Worm (Caenorhabditis elegans) whole organism, L2 larva: ENCODE results near the gene cox-16.

Experiments used
- C34F6.9 ChIP-seq: fragments of 150-350 bp; optimal IDR thresholded peaks from 2 replicates; lab custom pipeline; 2014; ENCODE audit warnings: missing biosample characterization, missing genetic modification characterization
- F13H6.1 ChIP-seq: sonication (generic microtip); optimal IDR thresholded peaks from 2 replicates; lab custom pipeline; 2016; ENCODE audit warnings: missing genetic modification characterization, missing compliant biosample characterization
- Y55F3AM.14 ChIP-seq: fragments of 200-800 bp; sonication (Bioruptor generic); optimal IDR thresholded peaks from 2 replicates; lab custom pipeline; 2018; ENCODE audit warnings: mild to moderate bottlenecking, missing genetic modification characterization, missing compliant biosample characterization
- ZK546.5 ChIP-seq: sonication (generic microtip); optimal IDR thresholded peaks from 2 replicates; lab custom pipeline; 2017; ENCODE audit warnings: missing biosample characterization, missing genetic modification characterization
- alr-1 ChIP-seq: fragments of 150-350 bp; optimal IDR thresholded peaks from 2 replicates; lab custom pipeline; 2014; ENCODE audit warnings: missing biosample characterization, missing genetic modification characterization
- ama-1 ChIP-seq: fragments of 150-350 bp; optimal IDR thresholded peaks from 2 replicates; lab custom pipeline; 2018; ENCODE audit warnings: inconsistent platforms
- blmp-1 ChIP-seq: sonication (generic microtip); optimal IDR thresholded peaks from 2 replicates; lab custom pipeline; 2017; ENCODE audit warnings: missing genetic modification characterization, mild to moderate bottlenecking, missing compliant biosample characterization, antibody characterized with exemption, moderate library complexity; ENCODE audit not compliant: insufficient read depth
- ceh-16 ChIP-seq: fragments of 150-350 bp; optimal IDR thresholded peaks from 2 replicates; lab custom pipeline; 2014; ENCODE audit warnings: missing biosample characterization, missing genetic modification characterization
- crh-2 ChIP-seq: sonication (generic microtip); optimal IDR thresholded peaks from 2 replicates; lab custom pipeline; 2017; ENCODE audit warnings: missing biosample characterization, missing genetic modification characterization
- egl-27 ChIP-seq: sonication (generic microtip); optimal IDR thresholded peaks from 3 replicates; lab custom pipeline; 2017; ENCODE audit warnings: missing biosample characterization, missing genetic modification reagents, missing genetic modification characterization
- elt-1 ChIP-seq: fragments of 150-350 bp; optimal IDR thresholded peaks from 2 replicates; lab custom pipeline; 2014; ENCODE audit warnings: missing biosample characterization, missing genetic modification characterization
- fos-1 ChIP-seq: fragments of 150-350 bp; optimal IDR thresholded peaks from 2 replicates; lab custom pipeline; 2014; ENCODE audit warnings: missing biosample characterization, missing genetic modification characterization
- gmeb-1 ChIP-seq: fragments of 150-350 bp; optimal IDR thresholded peaks from 2 replicates; lab custom pipeline; 2014; ENCODE audit warnings: missing biosample characterization, missing genetic modification characterization
- lin-11 ChIP-seq: fragments of 150-350 bp; sonication (generic microtip); optimal IDR thresholded peaks from 2 replicates; lab custom pipeline; 2014; ENCODE audit warnings: missing biosample characterization, missing genetic modification characterization, inconsistent platforms, mixed read lengths
- lin-39 ChIP-seq: fragments of 150-350 bp; optimal IDR thresholded peaks from 2 replicates; lab custom pipeline; 2014; ENCODE audit warnings: missing biosample characterization, missing genetic modification reagents, missing genetic modification characterization
- lsy-2 ChIP-seq, 2 experiments: fragments of 150-350 bp in 1 of 2; sonication (generic microtip) in 1 of 2; optimal IDR thresholded peaks; 2 replicates each; lab custom pipeline; 2014 to 2017; ENCODE audit warnings: missing biosample characterization in 2 of 2, missing genetic modification characterization in 2 of 2
- mab-5 ChIP-seq: fragments of 150-350 bp; optimal IDR thresholded peaks from 2 replicates; lab custom pipeline; 2014; ENCODE audit warnings: missing biosample characterization, missing genetic modification characterization
- nhr-10 ChIP-seq: sonication (generic microtip); optimal IDR thresholded peaks from 2 replicates; lab custom pipeline; 2017; ENCODE audit warnings: missing biosample characterization, missing genetic modification characterization
- nhr-11 ChIP-seq: fragments of 150-350 bp; optimal IDR thresholded peaks from 2 replicates; lab custom pipeline; 2014; ENCODE audit warnings: missing biosample characterization, missing genetic modification characterization
- nhr-129 ChIP-seq: fragments of 150-350 bp; optimal IDR thresholded peaks from 2 replicates; lab custom pipeline; 2014; ENCODE audit warnings: missing biosample characterization, missing genetic modification characterization
- nhr-21 ChIP-seq: fragments of 150-350 bp; optimal IDR thresholded peaks from 2 replicates; lab custom pipeline; 2014; ENCODE audit warnings: missing biosample characterization, missing genetic modification characterization
- nhr-23 ChIP-seq: fragments of 150-350 bp; optimal IDR thresholded peaks from 2 replicates; lab custom pipeline; 2014; ENCODE audit warnings: missing biosample characterization, missing genetic modification reagents, missing genetic modification characterization
- nhr-237 ChIP-seq: fragments of 150-350 bp; optimal IDR thresholded peaks from 2 replicates; lab custom pipeline; 2014; ENCODE audit warnings: missing biosample characterization, missing genetic modification characterization
- nhr-25 ChIP-seq: fragments of 150-350 bp; sonication (generic microtip); optimal IDR thresholded peaks from 3 replicates; lab custom pipeline; 2014; ENCODE audit warnings: missing biosample characterization, missing genetic modification characterization
- peb-1 ChIP-seq: fragments of 150-350 bp; optimal IDR thresholded peaks from 2 replicates; lab custom pipeline; 2014; ENCODE audit warnings: missing biosample characterization, missing genetic modification characterization
- sem-4 ChIP-seq: fragments of 150-350 bp; optimal IDR thresholded peaks from 2 replicates; lab custom pipeline; 2014; ENCODE audit warnings: missing biosample characterization, missing genetic modification reagents, missing genetic modification characterization
- sma-3 ChIP-seq: sonication (generic microtip); optimal IDR thresholded peaks from 2 replicates; lab custom pipeline; 2016; ENCODE audit warnings: missing genetic modification reagents, missing genetic modification characterization, missing compliant biosample characterization
- sma-9 ChIP-seq, 2 experiments: fragments of 150-350 bp in 1 of 2; sonication (generic microtip) in 1 of 2; optimal IDR thresholded peaks; 2 replicates each; lab custom pipeline; 2014 to 2016; ENCODE audit warnings: missing genetic modification characterization in 2 of 2, mild to moderate bottlenecking in 1 of 2, missing biosample characterization in 1 of 2, missing compliant biosample characterization in 1 of 2, missing genetic modification reagents in 1 of 2, moderate library complexity in 1 of 2
- ztf-11 ChIP-seq: sonication (generic microtip); optimal IDR thresholded peaks from 2 replicates; lab custom pipeline; 2017; ENCODE audit warnings: missing biosample characterization, missing genetic modification characterization
- ztf-4 ChIP-seq: fragments of 150-350 bp; optimal IDR thresholded peaks from 2 replicates; lab custom pipeline; 2014; ENCODE audit warnings: missing biosample characterization, missing genetic modification characterization

The cox-16 gene

DNA sequence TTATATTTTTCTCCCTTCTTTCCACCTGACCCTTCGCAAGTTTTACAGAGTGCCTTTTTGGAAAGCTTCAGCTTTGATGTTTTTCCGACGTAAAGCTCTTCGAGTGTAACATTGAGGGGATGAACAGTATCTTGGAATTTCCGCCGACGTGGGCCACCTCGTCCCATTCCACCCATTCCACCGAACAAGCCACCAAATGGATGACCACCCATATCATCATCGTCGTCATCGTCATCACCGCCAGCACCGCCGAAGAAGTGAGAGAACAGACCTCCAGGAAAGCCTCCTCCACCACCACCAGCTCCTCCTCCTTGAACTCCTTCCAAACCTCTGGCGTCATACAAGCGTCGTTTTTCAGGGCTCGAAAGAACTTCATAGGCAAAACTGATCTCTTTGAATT lies 31.7 kb downstream of the cox-16 start:
- no peak for TF ChIP-seq mab-5
- no peak for TF ChIP-seq ztf-11 (tag; lab: Kevin White, UChicago)
- TF ChIP-seq nhr-129 = no peak
- TF ChIP-seq ZK546.5 (tag; lab: Kevin White, UChicago) = no peak
- TF ChIP-seq nhr-25 (tag; lab: Kevin White, UChicago) = no peak
- no peak for TF ChIP-seq blmp-1
- TF ChIP-seq ceh-16 (tag; lab: Kevin White, UChicago) = no peak
- no peak for TF ChIP-seq nhr-23 (tag; lab: Kevin White, UChicago)
- TF ChIP-seq peb-1 (tag; lab: Kevin White, UChicago) = no peak
- TF ChIP-seq gmeb-1 (tag; lab: Kevin White, UChicago) = no peak
- TF ChIP-seq ama-1 (lab: Kevin White, UChicago) = no peak
- TF ChIP-seq Y55F3AM.14 = no peak

ce11 chrV:5502701-5503100 lies 33.3 kb downstream of the cox-16 start:
- TF ChIP-seq sma-3 = peak; percentile 6
- no peak for TF ChIP-seq nhr-21
- TF ChIP-seq ama-1 (lab: Kevin White, UChicago) = peak; percentile 29

DNA sequence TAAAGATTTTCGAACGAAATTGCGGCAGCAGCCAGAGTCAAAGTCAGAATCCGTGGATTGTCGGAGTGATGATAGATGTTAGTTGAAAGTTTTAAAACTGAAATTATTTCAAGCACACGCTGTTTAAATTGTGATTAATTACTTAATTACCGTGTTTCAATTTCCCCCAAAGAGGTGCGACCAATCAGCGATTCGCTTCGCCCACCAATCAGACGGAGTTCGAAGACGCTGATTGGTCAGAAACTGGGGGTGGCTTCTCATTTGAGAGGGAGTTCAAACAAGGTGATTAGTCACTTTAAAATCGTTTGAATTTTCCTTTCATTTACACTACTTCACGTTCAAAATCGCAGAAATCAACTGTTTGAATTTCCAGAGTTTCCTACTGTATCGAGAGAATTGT lies 36.6 kb downstream of the cox-16 start:
- no peak for TF ChIP-seq crh-2
- no peak for TF ChIP-seq nhr-10 (tag; lab: Kevin White, UChicago)
- no peak for TF ChIP-seq nhr-11 (tag; lab: Kevin White, UChicago)
- TF ChIP-seq nhr-237 (tag; lab: Kevin White, UChicago) = no peak

- TF ChIP-seq sem-4 (no peak), blmp-1 (no peak), nhr-25 (tag; lab: Kevin White, UChicago) (no peak), elt-1 (tag; lab: Kevin White, UChicago) (no peak), nhr-10 (tag; lab: Kevin White, UChicago) (no peak), F13H6.1 (tag; lab: Kevin White, UChicago) (no peak), lsy-2 (tag; optimal IDR thresholded peaks at IDR 0.05; lab: Kevin White, UChicago) (no peak)
- TF ChIP-seq, all 48 proteins: peak for 0
Measured at ce11 chrV:5493447-5493846, 42.6 kb downstream of the cox-16 start, which contains the start of gene T05C3.2. Gene T05C3.2 (plus strand): TSS chrV:5493747.

DNA sequence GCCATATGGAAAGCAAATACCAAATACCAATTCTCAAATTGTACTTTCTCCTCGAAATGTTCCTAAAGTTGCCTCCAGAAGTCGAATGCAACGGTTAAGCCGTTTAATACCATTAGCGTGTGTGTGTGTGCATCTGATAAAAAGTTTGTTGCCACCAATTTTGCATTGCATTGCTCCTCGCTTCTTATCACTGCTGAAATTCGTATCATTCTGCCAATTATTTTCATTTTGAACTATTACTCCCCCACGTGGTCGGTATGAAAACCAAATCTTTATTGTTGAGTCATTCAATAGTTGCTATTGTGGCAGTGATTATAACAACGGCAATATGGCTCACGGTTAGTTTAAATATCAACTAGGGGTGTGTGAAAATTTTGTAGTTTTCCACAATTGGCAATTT lies 45.8 kb downstream of the cox-16 start, which contains the start of gene T05C3.6:
Gene T05C3.6 (plus strand): TSS at position 241 of the 400 bp plus-strand sequence.
- TF ChIP-seq elt-1 (tag; lab: Kevin White, UChicago) = no peak
- TF ChIP-seq nhr-21 = no peak
- no peak for TF ChIP-seq F13H6.1 (tag; lab: Kevin White, UChicago)
- TF ChIP-seq fos-1 (tag; lab: Kevin White, UChicago) = peak; percentile 89
- peak; percentile 28 for TF ChIP-seq crh-2
- no peak for TF ChIP-seq ztf-4
- TF ChIP-seq nhr-11 (tag; lab: Kevin White, UChicago) = no peak
- peak; percentile 20 for TF ChIP-seq gmeb-1 (tag; lab: Kevin White, UChicago)
- TF ChIP-seq, all 48 proteins: peak for 3

ce11 chrV:5488766-5489165 lies 47.3 kb downstream of the cox-16 start, which contains the start of gene grl-18:
Gene grl-18 (minus strand): TSS chrV:5488866.
- TF ChIP-seq gmeb-1 (tag; lab: Kevin White, UChicago) (no peak), blmp-1 (no peak), peb-1 (tag; lab: Kevin White, UChicago) (no peak), sma-9 (GFP tag; optimal IDR thresholded peaks at IDR 0.05; lab: Kevin White, UChicago) (no peak), sma-9 (tag; optimal IDR thresholded peaks at IDR 0.05; lab: Kevin White, UChicago) (no peak), egl-27 (no peak), lin-39 (tag; lab: Kevin White, UChicago) (no peak), ztf-11 (tag; lab: Kevin White, UChicago) (no peak), elt-1 (tag; lab: Kevin White, UChicago) (no peak), C34F6.9 (tag; lab: Kevin White, UChicago) (no peak), lsy-2 (tag; optimal IDR thresholded peaks at IDR 0.05; lab: Kevin White, UChicago) (no peak), lin-11 (tag; lab: Kevin White, UChicago) (no peak), mab-5 (no peak), alr-1 (tag; lab: Kevin White, UChicago) (no peak), ztf-4 (no peak)
